Worm (Caenorhabditis elegans) whole organism, late embryonic: ENCODE measurements around the gene catp-2.

Experiments
- C08G9.2 ChIP-seq: sonication (generic microtip); optimal IDR thresholded peaks from 2 replicates; lab custom pipeline; 2016; ENCODE audit warnings: mild to moderate bottlenecking, missing genetic modification characterization, moderate library complexity, missing compliant biosample characterization
- C38D4.7 ChIP-seq: fragments of 200-800 bp; sonication (Bioruptor generic); optimal IDR thresholded peaks from 2 replicates; lab custom pipeline; 2018; ENCODE audit warnings: mild to moderate bottlenecking, missing genetic modification characterization, moderate library complexity, missing compliant biosample characterization
- F13H6.1 ChIP-seq: sonication (generic microtip); optimal IDR thresholded peaks from 2 replicates; lab custom pipeline; 2016; ENCODE audit warnings: missing genetic modification characterization, missing compliant biosample characterization
- ahr-1 ChIP-seq: sonication (generic microtip); optimal IDR thresholded peaks from 2 replicates; lab custom pipeline; 2016; ENCODE audit warnings: missing genetic modification characterization, missing compliant biosample characterization
- ama-1 ChIP-seq: fragments of 150-350 bp; optimal IDR thresholded peaks from 2 replicates; lab custom pipeline; 2014
- ceh-18 ChIP-seq: sonication (generic microtip); optimal IDR thresholded peaks from 2 replicates; lab custom pipeline; 2016; ENCODE audit warnings: missing genetic modification characterization, missing compliant biosample characterization
- ceh-19 ChIP-seq: fragments of 200-800 bp; sonication (Bioruptor generic); optimal IDR thresholded peaks from 2 replicates; lab custom pipeline; 2018; ENCODE audit warnings: mild to moderate bottlenecking, missing genetic modification characterization, missing compliant biosample characterization
- ceh-2 ChIP-seq: sonication (generic microtip); optimal IDR thresholded peaks from 2 replicates; lab custom pipeline; 2016; ENCODE audit warnings: missing genotype, missing genetic modification characterization, missing compliant biosample characterization
- ceh-22 ChIP-seq: sonication (generic microtip); optimal IDR thresholded peaks from 2 replicates; lab custom pipeline; 2017; ENCODE audit warnings: missing biosample characterization, missing genetic modification characterization
- ceh-24 ChIP-seq: sonication (generic microtip); optimal IDR thresholded peaks from 2 replicates; lab custom pipeline; 2016; ENCODE audit warnings: mild to moderate bottlenecking, missing genetic modification characterization, missing compliant biosample characterization
- ceh-31 ChIP-seq: sonication (generic microtip); optimal IDR thresholded peaks from 2 replicates; lab custom pipeline; 2016; ENCODE audit warnings: missing genetic modification characterization, missing compliant biosample characterization
- ceh-45 ChIP-seq: fragments of 200-800 bp; sonication (Bioruptor generic); IDR thresholded peaks from 2 replicates; pipeline ENCODE4 v1.3.6; 2022; ENCODE audit warnings: missing genetic modification reagents, missing genetic modification characterization, missing compliant biosample characterization
- ceh-6 ChIP-seq: fragments of 200-800 bp; sonication (Bioruptor generic); optimal IDR thresholded peaks from 2 replicates; lab custom pipeline; 2018; ENCODE audit warnings: mild to moderate bottlenecking, missing genetic modification characterization, missing compliant biosample characterization
- che-1 ChIP-seq: sonication (generic microtip); optimal IDR thresholded peaks from 2 replicates; lab custom pipeline; 2016; ENCODE audit warnings: mild to moderate bottlenecking, missing genetic modification characterization, missing compliant biosample characterization
- dve-1 ChIP-seq: sonication (generic microtip); optimal IDR thresholded peaks from 2 replicates; lab custom pipeline; 2017; ENCODE audit warnings: antibody characterized with exemption, mild to moderate bottlenecking, missing genetic modification characterization, missing compliant biosample characterization
- elt-2 ChIP-seq: sonication (generic microtip); optimal IDR thresholded peaks from 2 replicates; lab custom pipeline; 2016; ENCODE audit warnings: missing genetic modification reagents, missing genetic modification characterization, missing compliant biosample characterization
- ets-4 ChIP-seq: sonication (generic microtip); optimal IDR thresholded peaks from 2 replicates; lab custom pipeline; 2016; ENCODE audit warnings: missing genetic modification characterization, missing compliant biosample characterization
- eyg-1 ChIP-seq: sonication (generic microtip); optimal IDR thresholded peaks from 2 replicates; lab custom pipeline; 2016; ENCODE audit warnings: missing genotype, missing genetic modification characterization, missing compliant biosample characterization
- gmeb-2 ChIP-seq: sonication (generic microtip); optimal IDR thresholded peaks from 2 replicates; lab custom pipeline; 2016; ENCODE audit warnings: missing genetic modification characterization, inconsistent platforms, missing compliant biosample characterization
- hlh-15 ChIP-seq: sonication (generic microtip); optimal IDR thresholded peaks from 2 replicates; lab custom pipeline; 2016; ENCODE audit warnings: missing genetic modification characterization, missing compliant biosample characterization
- hlh-6 ChIP-seq: sonication (generic microtip); optimal IDR thresholded peaks from 2 replicates; lab custom pipeline; 2016; ENCODE audit warnings: missing genotype, missing genetic modification characterization, missing compliant biosample characterization
- hlh-8 ChIP-seq: sonication (generic microtip); optimal IDR thresholded peaks from 2 replicates; lab custom pipeline; 2016; ENCODE audit warnings: missing genotype, missing genetic modification characterization, missing compliant biosample characterization
- lim-6 ChIP-seq: sonication (generic microtip); optimal IDR thresholded peaks from 2 replicates; lab custom pipeline; 2016; ENCODE audit warnings: missing genetic modification characterization, missing compliant biosample characterization
- mec-3 ChIP-seq: sonication (generic microtip); optimal IDR thresholded peaks from 2 replicates; lab custom pipeline; 2016; ENCODE audit warnings: borderline replicate concordance, missing genetic modification characterization, missing compliant biosample characterization
- nhr-232 ChIP-seq: sonication (generic microtip); optimal IDR thresholded peaks from 2 replicates; lab custom pipeline; 2016; ENCODE audit warnings: missing genetic modification characterization, missing compliant biosample characterization
- npax-4 ChIP-seq: sonication (generic microtip); optimal IDR thresholded peaks from 2 replicates; lab custom pipeline; 2016; ENCODE audit warnings: missing genetic modification characterization, missing compliant biosample characterization
- pag-3 ChIP-seq: sonication (generic microtip); optimal IDR thresholded peaks from 2 replicates; lab custom pipeline; 2016; ENCODE audit warnings: missing compliant biosample characterization, missing genetic modification characterization, borderline replicate concordance
- pha-2 ChIP-seq: sonication (generic microtip); optimal IDR thresholded peaks from 2 replicates; lab custom pipeline; 2017; ENCODE audit warnings: mild to moderate bottlenecking, missing genetic modification characterization, missing compliant biosample characterization
- pha-4 ChIP-seq: fragments of 150-350 bp; optimal IDR thresholded peaks from 2 replicates; lab custom pipeline; 2018; ENCODE audit warnings: missing biosample characterization, missing genetic modification reagents, missing genetic modification characterization
- pqm-1 ChIP-seq: sonication (generic microtip); optimal IDR thresholded peaks from 2 replicates; lab custom pipeline; 2016; ENCODE audit warnings: missing genetic modification characterization, missing compliant biosample characterization
- ref-2 ChIP-seq: sonication (generic microtip); optimal IDR thresholded peaks from 2 replicates; lab custom pipeline; 2016; ENCODE audit warnings: missing genetic modification characterization, missing compliant biosample characterization
- sox-2 ChIP-seq: fragments of 200-800 bp; sonication (Bioruptor generic); IDR thresholded peaks from 2 replicates; pipeline ENCODE4 v1.3.6; 2022; ENCODE audit warnings: missing genetic modification reagents, missing genetic modification characterization, missing compliant biosample characterization
- syd-9 ChIP-seq: sonication (generic microtip); optimal IDR thresholded peaks from 2 replicates; lab custom pipeline; 2016; ENCODE audit warnings: mild to moderate bottlenecking, missing genetic modification characterization, moderate library complexity, missing compliant biosample characterization
- tbx-2 ChIP-seq: sonication (generic microtip); optimal IDR thresholded peaks from 2 replicates; lab custom pipeline; 2016; ENCODE audit warnings: missing genetic modification characterization, missing compliant biosample characterization
- unc-55 ChIP-seq: sonication (generic microtip); optimal IDR thresholded peaks from 2 replicates; lab custom pipeline; 2017; ENCODE audit warnings: missing biosample characterization, missing genetic modification reagents, missing genetic modification characterization
- unc-86 ChIP-seq: sonication (generic microtip); optimal IDR thresholded peaks from 2 replicates; lab custom pipeline; 2016; ENCODE audit warnings: missing genetic modification characterization, missing compliant biosample characterization
- ztf-16 ChIP-seq: sonication (generic microtip); optimal IDR thresholded peaks from 2 replicates; lab custom pipeline; 2017; ENCODE audit warnings: missing genetic modification characterization, missing compliant biosample characterization

Gene catp-2

ce11 chrV:4922024-4922423, 12.5 kb upstream of the catp-2 start, which contains the start of gene srh-22:
TSS of gene srh-22 (plus strand) at chrV:4922324.
- TF ChIP-seq syd-9 (no peak), ceh-19 (GFP tag; lab: Kevin White, UChicago) (no peak), elt-2 (tag; lab: Kevin White, UChicago) (no peak), ztf-16 (tag; lab: Kevin White, UChicago) (no peak), ceh-18 (tag; lab: Kevin White, UChicago) (no peak), gmeb-2 (tag; lab: Kevin White, UChicago) (no peak), ref-2 (tag; lab: Kevin White, UChicago) (no peak), ahr-1 (tag; lab: Kevin White, UChicago) (no peak), sox-2 (GFP tag; lab: Robert Waterston, UW) (no peak), ceh-6 (no peak), unc-55 (no peak), ama-1 (no peak)

ce11 chrV:4924618-4925017, 9.9 kb upstream of the catp-2 start, which contains the start of gene srh-20:
TSS of gene srh-20 (plus strand) at chrV:4924918.
- TF ChIP-seq hlh-6 (tag; lab: Kevin White, UChicago) (no peak), npax-4 (no peak)

ce11 chrV:4926371-4926770, 8.1 kb upstream of the catp-2 start, which contains the start of gene srh-21:
TSS of gene srh-21 (plus strand) at chrV:4926671.
- TF ChIP-seq pqm-1 (tag; lab: Kevin White, UChicago) (no peak), C38D4.7 (GFP tag; lab: Kevin White, UChicago) (no peak), ets-4 (no peak), hlh-8 (tag; lab: Kevin White, UChicago) (no peak), ceh-22 (tag; lab: Kevin White, UChicago) (no peak), ceh-24 (no peak), dve-1 (tag; lab: Kevin White, UChicago) (no peak), elt-2 (tag; lab: Kevin White, UChicago) (no peak), ceh-31 (tag; lab: Kevin White, UChicago) (no peak), pha-4 (tag; lab: Kevin White, UChicago) (no peak), che-1 (tag; lab: Kevin White, UChicago) (no peak), eyg-1 (tag; lab: Kevin White, UChicago) (no peak), ama-1 (no peak), ztf-16 (tag; lab: Kevin White, UChicago) (no peak), pha-2 (no peak)
- TF ChIP-seq, all 69 proteins: peak for 0

ce11 chrV:4929842-4930241, 4.7 kb upstream of the catp-2 start, which contains the start of gene str-205:
TSS of gene str-205 (minus strand) at chrV:4929942.
- TF ChIP-seq C08G9.2 (tag; lab: Kevin White, UChicago) (no peak), pag-3 (tag; lab: Kevin White, UChicago) (no peak), mec-3 (tag; lab: Kevin White, UChicago) (no peak), hlh-6 (tag; lab: Kevin White, UChicago) (no peak), pqm-1 (tag; lab: Kevin White, UChicago) (no peak), tbx-2 (tag; lab: Kevin White, UChicago) (no peak), ceh-45 (GFP tag; lab: Robert Waterston, UW) (no peak), syd-9 (no peak), pha-4 (tag; lab: Kevin White, UChicago) (no peak), unc-86 (tag; lab: Kevin White, UChicago) (no peak), dve-1 (tag; lab: Kevin White, UChicago) (no peak), hlh-15 (no peak)

- TF ChIP-seq npax-4, result no peak
- TF ChIP-seq nhr-232 (tag; lab: Kevin White, UChicago), result no peak
- TF ChIP-seq lim-6 (tag; lab: Kevin White, UChicago), result no peak
- TF ChIP-seq ceh-18 (tag; lab: Kevin White, UChicago), result no peak
- no peak for TF ChIP-seq ceh-45 (GFP tag; lab: Robert Waterston, UW)
- no peak for TF ChIP-seq F13H6.1 (tag; lab: Kevin White, UChicago)
- no peak for TF ChIP-seq ceh-2 (tag; lab: Kevin White, UChicago)
- no peak for TF ChIP-seq pha-2
- TF ChIP-seq, all 69 proteins: peak for 0
These were observed 1.7 kb upstream of the catp-2 start, which contains the start of gene C02E7.10 for ce11 chrV:4932814-4933213. TSS of gene C02E7.10 (minus strand) at chrV:4933045.
